Fruit fly (Drosophila melanogaster) whole organism, embryonic: ENCODE measurements around the gene CG1317.

Experiments
- Aef1 ChIP-seq: fragments of 200-800 bp; sonication (Bioruptor generic); IDR thresholded peaks from 3 replicates; pipeline ENCODE4 v1.3.6; 2022; ENCODE audit warnings: missing biosample characterization, missing genetic modification characterization
- C15 ChIP-seq: fragments of 200-800 bp; sonication (Bioruptor generic); IDR thresholded peaks from 3 replicates; pipeline ENCODE4 v1.3.6; 2022; ENCODE audit warnings: missing biosample characterization, missing genetic modification characterization
- CG10431 ChIP-seq: fragments of 200-800 bp; sonication (Bioruptor generic); optimal IDR thresholded peaks from 3 replicates; lab custom pipeline; 2018; ENCODE audit warnings: missing biosample characterization, mild to moderate bottlenecking, missing genetic modification characterization
- CG11093 ChIP-seq: fragments of 200-800 bp; sonication (Bioruptor generic); IDR thresholded peaks from 3 replicates; pipeline ENCODE4 v1.3.6; 2022; ENCODE audit warnings: missing biosample characterization, missing genetic modification characterization
- CG11696 ChIP-seq: fragments of 200-800 bp; sonication (Bioruptor generic); IDR thresholded peaks from 2 replicates; pipeline ENCODE4 v1.3.6; 2022; ENCODE audit warnings: missing biosample characterization, missing genetic modification characterization
- CG13296 ChIP-seq: fragments of 200-800 bp; sonication (Bioruptor generic); optimal IDR thresholded peaks from 3 replicates; lab custom pipeline; 2018; ENCODE audit warnings: missing biosample characterization, mild to moderate bottlenecking, missing genetic modification characterization
- CG14441 ChIP-seq: fragments of 200-800 bp; sonication (Bioruptor generic); IDR thresholded peaks from 2 replicates; pipeline ENCODE4 v1.3.6; 2022; ENCODE audit warnings: missing biosample characterization, missing genetic modification characterization
- CG16813 ChIP-seq: fragments of 200-800 bp; sonication (Bioruptor generic); IDR thresholded peaks from 3 replicates; pipeline ENCODE4 v1.3.6; 2022; ENCODE audit warnings: missing biosample characterization, missing genetic modification characterization; ENCODE audit not compliant: partially characterized antibody
- CG2129 ChIP-seq: fragments of 200-800 bp; sonication (Bioruptor generic); IDR thresholded peaks from 2 replicates; pipeline ENCODE4 v1.3.6; 2022; ENCODE audit warnings: missing biosample characterization, missing genetic modification characterization; ENCODE audit not compliant: partially characterized antibody
- CG30020 ChIP-seq: fragments of 200-800 bp; optimal IDR thresholded peaks from 2 replicates; lab custom pipeline; 2019; ENCODE audit warnings: missing biosample characterization, mild to moderate bottlenecking, missing genetic modification characterization, moderate library complexity
- CG3065 ChIP-seq: fragments of 200-800 bp; sonication (Bioruptor generic); optimal IDR thresholded peaks from 2 replicates; lab custom pipeline; 2016; ENCODE audit warnings: missing biosample characterization, missing genetic modification characterization
- CG3726 ChIP-seq: fragments of 200-800 bp; sonication (Bioruptor generic); IDR thresholded peaks from 3 replicates; pipeline ENCODE4, ENCODE4 v1.3.6; 2022; ENCODE audit warnings: missing biosample characterization, missing genetic modification characterization
- CG3995 ChIP-seq: fragments of 200-800 bp; sonication (Bioruptor generic); optimal IDR thresholded peaks from 3 replicates; lab custom pipeline; 2016; ENCODE audit warnings: missing biosample characterization, missing genetic modification characterization
- CG4424 ChIP-seq: fragments of 200-800 bp; sonication (Bioruptor generic); optimal IDR thresholded peaks from 3 replicates; lab custom pipeline; 2016; ENCODE audit warnings: missing biosample characterization, missing genetic modification characterization
- CG6175 ChIP-seq: fragments of 200-800 bp; sonication (Bioruptor generic); IDR thresholded peaks from 3 replicates; pipeline ENCODE4 v1.3.6; 2022; ENCODE audit warnings: missing biosample characterization, missing genetic modification characterization
- CG6791 ChIP-seq: fragments of 200-800 bp; sonication (Bioruptor generic); IDR thresholded peaks from 3 replicates; pipeline ENCODE4 v1.3.6; 2022; ENCODE audit warnings: missing biosample characterization, missing genetic modification characterization; ENCODE audit not compliant: partially characterized antibody
- CG6854 ChIP-seq: fragments of 200-800 bp; sonication (Bioruptor generic); optimal IDR thresholded peaks from 3 replicates; lab custom pipeline; 2017; ENCODE audit warnings: missing biosample characterization, mild to moderate bottlenecking, missing genetic modification characterization
- CG8089 ChIP-seq: fragments of 200-800 bp; sonication (Bioruptor generic); optimal IDR thresholded peaks from 3 replicates; lab custom pipeline; 2016; ENCODE audit warnings: missing biosample characterization, missing genetic modification characterization
- CG8359 ChIP-seq: fragments of 200-800 bp; sonication (Bioruptor generic); optimal IDR thresholded peaks from 2 replicates; lab custom pipeline; 2017; ENCODE audit warnings: missing biosample characterization, mild to moderate bottlenecking, missing genetic modification characterization, borderline replicate concordance
- D19B ChIP-seq: fragments of 200-800 bp; sonication (Bioruptor generic); optimal IDR thresholded peaks from 2 replicates; lab custom pipeline; 2017; ENCODE audit warnings: missing biosample characterization, mild to moderate bottlenecking, missing genetic modification characterization
- Dip3 ChIP-seq: fragments of 200-800 bp; sonication (Bioruptor generic); optimal IDR thresholded peaks from 3 replicates; lab custom pipeline; 2016; ENCODE audit warnings: missing biosample characterization, missing genetic modification characterization
- Ets97D ChIP-seq: fragments of 200-800 bp; sonication (Bioruptor generic); optimal IDR thresholded peaks from 3 replicates; lab custom pipeline; 2016; ENCODE audit warnings: missing biosample characterization, missing genetic modification characterization
- Fer2 ChIP-seq: fragments of 200-800 bp; sonication (Bioruptor generic); optimal IDR thresholded peaks from 2 replicates; lab custom pipeline; 2018; ENCODE audit warnings: missing biosample characterization, mild to moderate bottlenecking, missing genetic modification characterization, moderate library complexity
- HLH3B ChIP-seq: fragments of 200-800 bp; sonication (Bioruptor generic); IDR thresholded peaks from 2 replicates; pipeline ENCODE4 v1.3.6; 2022; ENCODE audit warnings: missing biosample characterization, missing genetic modification characterization
- HLHmδ ChIP-seq: fragments of 200-800 bp; sonication (Bioruptor generic); optimal IDR thresholded peaks from 2 replicates; lab custom pipeline; 2018; ENCODE audit warnings: missing biosample characterization, mild to moderate bottlenecking, missing genetic modification characterization, moderate library complexity
- Mad ChIP-seq: fragments of 200-800 bp; sonication (Bioruptor generic); optimal IDR thresholded peaks from 2 replicates; lab custom pipeline; 2016; ENCODE audit warnings: missing biosample characterization, missing genetic modification characterization
- Mrtf ChIP-seq: fragments of 200-800 bp; sonication (Bioruptor generic); IDR thresholded peaks from 3 replicates; pipeline ENCODE4 v1.3.6; 2022; ENCODE audit warnings: missing biosample characterization, missing genetic modification characterization
- Sry-β ChIP-seq: fragments of 200-800 bp; sonication (Bioruptor generic); optimal IDR thresholded peaks from 2 replicates; lab custom pipeline; 2018; ENCODE audit warnings: missing biosample characterization, mild to moderate bottlenecking, missing genetic modification characterization, moderate library complexity
- Stat92E ChIP-seq, 3 experiments: fragments of >200 bp in 2 of 3; fragments of 200-800 bp in 1 of 3; sonication (Bioruptor generic) in 1 of 3; optimal IDR thresholded peaks; 2 replicates each; lab custom pipeline; 2017 to 2019; ENCODE audit warnings: missing biosample characterization in 3 of 3, missing genetic modification characterization in 3 of 3, mild to moderate bottlenecking in 1 of 3, moderate library complexity in 1 of 3
- ara ChIP-seq: fragments of 200-800 bp; sonication (Bioruptor generic); IDR thresholded peaks from 2 replicates; pipeline ENCODE4 v1.3.6; 2022; ENCODE audit warnings: missing biosample characterization, missing genetic modification characterization
- chinmo ChIP-seq: fragments of 200-800 bp; sonication (Bioruptor generic); IDR thresholded peaks from 4 replicates; pipeline ENCODE4 v1.3.6; 2022; ENCODE audit warnings: missing biosample characterization, missing genetic modification characterization; ENCODE audit not compliant: partially characterized antibody
- chn ChIP-seq: fragments of 200-800 bp; sonication (Bioruptor generic); optimal IDR thresholded peaks from 2 replicates; lab custom pipeline; 2016; ENCODE audit warnings: missing biosample characterization, missing genetic modification characterization
- cwo ChIP-seq: fragments of 200-800 bp; sonication (Bioruptor generic); optimal IDR thresholded peaks from 3 replicates; lab custom pipeline; 2017; ENCODE audit warnings: missing biosample characterization, missing genetic modification characterization, mild to moderate bottlenecking, moderate library complexity, missing genetic modification reagents
- dysf ChIP-seq: fragments of 200-800 bp; sonication (Bioruptor generic); IDR thresholded peaks from 3 replicates; pipeline ENCODE4 v1.3.6; 2022; ENCODE audit warnings: missing biosample characterization, missing genetic modification characterization
- en ChIP-seq: fragments of 200-800 bp; sonication (Bioruptor generic); optimal IDR thresholded peaks from 2 replicates; lab custom pipeline; 2016; ENCODE audit warnings: missing biosample characterization, missing genetic modification characterization
- esg ChIP-seq: fragments of 200-800 bp; sonication (Bioruptor generic); conservative IDR thresholded peaks from 2 replicates; pipeline ENCODE4 v1.3.6; 2022; ENCODE audit warnings: missing biosample characterization, missing genetic modification characterization
- fd96Cb ChIP-seq: fragments of 200-800 bp; sonication (Bioruptor generic); optimal IDR thresholded peaks from 2 replicates; lab custom pipeline; 2018; ENCODE audit warnings: missing biosample characterization, mild to moderate bottlenecking, missing genetic modification characterization, moderate library complexity
- hbn ChIP-seq: fragments of 200-800 bp; sonication (Bioruptor generic); IDR thresholded peaks from 2 replicates; pipeline ENCODE4 v1.3.6; 2022; ENCODE audit warnings: missing biosample characterization, missing genetic modification characterization; ENCODE audit not compliant: partially characterized antibody
- hth ChIP-seq: fragments of >200 bp; optimal IDR thresholded peaks from 2 replicates; lab custom pipeline; 2017; ENCODE audit warnings: inconsistent platforms
- seq ChIP-seq: fragments of 200-800 bp; sonication (Bioruptor generic); IDR thresholded peaks from 2 replicates; pipeline ENCODE4 v1.3.6; 2022; ENCODE audit warnings: missing biosample characterization, missing genetic modification characterization
- sim ChIP-seq: fragments of 200-800 bp; sonication (Bioruptor generic); IDR thresholded peaks from 2 replicates; pipeline ENCODE4 v1.3.6; 2022; ENCODE audit warnings: missing biosample characterization, missing genetic modification characterization
- slbo ChIP-seq: fragments of 200-800 bp; sonication (Bioruptor generic); IDR thresholded peaks from 2 replicates; pipeline ENCODE4 v1.3.6; 2022; ENCODE audit warnings: missing biosample characterization, missing genetic modification characterization
- sqz ChIP-seq: fragments of 200-800 bp; sonication (Bioruptor generic); optimal IDR thresholded peaks from 3 replicates; lab custom pipeline; 2018; ENCODE audit warnings: missing biosample characterization, mild to moderate bottlenecking, missing genetic modification characterization
- tap ChIP-seq: fragments of 200-800 bp; optimal IDR thresholded peaks from 3 replicates; lab custom pipeline; 2019; ENCODE audit warnings: missing biosample characterization, mild to moderate bottlenecking, missing genetic modification characterization, moderate library complexity
- tio ChIP-seq: fragments of 200-800 bp; sonication (Bioruptor generic); optimal IDR thresholded peaks from 2 replicates; lab custom pipeline; 2017; ENCODE audit warnings: missing biosample characterization, missing genetic modification characterization, inconsistent platforms
- tll ChIP-seq, 2 experiments: fragments of 200-800 bp in 1 of 2; fragments of >200 bp in 1 of 2; sonication (Bioruptor generic) in 1 of 2; optimal IDR thresholded peaks; 2 replicates each; lab custom pipeline; 2017 to 2019; ENCODE audit warnings: missing biosample characterization in 2 of 2, missing genetic modification characterization in 2 of 2, mild to moderate bottlenecking in 1 of 2, moderate library complexity in 1 of 2
- ttk ChIP-seq: fragments of 200-800 bp; sonication (Bioruptor generic); IDR thresholded peaks from 2 replicates; pipeline ENCODE4 v2.1.2; 2022; ENCODE audit warnings: missing biosample characterization, missing genetic modification characterization
- unpg ChIP-seq: fragments of 200-800 bp; sonication (Bioruptor generic); optimal IDR thresholded peaks from 3 replicates; lab custom pipeline; 2018; ENCODE audit warnings: missing biosample characterization, mild to moderate bottlenecking, missing genetic modification characterization, moderate library complexity
- usp ChIP-seq: fragments of >200 bp; optimal IDR thresholded peaks from 2 replicates; lab custom pipeline; 2017; ENCODE audit warnings: missing biosample characterization, missing genetic modification characterization
- wor ChIP-seq: fragments of 200-800 bp; sonication (Bioruptor generic); IDR thresholded peaks from 2 replicates; pipeline ENCODE4 v1.3.6; 2022; ENCODE audit warnings: missing biosample characterization, missing genetic modification characterization
- zen ChIP-seq: fragments of 200-800 bp; sonication (Bioruptor generic); optimal IDR thresholded peaks from 3 replicates; lab custom pipeline; 2018; ENCODE audit warnings: missing biosample characterization, mild to moderate bottlenecking, missing genetic modification characterization, moderate library complexity

Gene CG1317

dm6 chr3L:2371882-2372281 is at the start of gene CG1317, which contains the start of gene CG8993 (continued):
- 0 out of 2 replicates have a peak, but pooled peaks have one; percentile 22 for TF ChIP-seq HLH3B (GFP tag; lab: Robert Waterston, UW)
- 0 out of 4 replicates have a peak, but pooled peaks have one; percentile 22 for TF ChIP-seq chinmo (GFP tag; lab: Robert Waterston, UW)
- TF ChIP-seq hbn (GFP tag; lab: Robert Waterston, UW), result peak; percentile 73
- peak in 1 of 2 experiments; percentile 11 for TF ChIP-seq tll (GFP tag; optimal IDR thresholded peaks at IDR 0.05; lab: Kevin White, UChicago)
- no peak for TF ChIP-seq tio
- 0 out of 2 replicates have a peak, but pooled peaks have one; percentile 12 for TF ChIP-seq wor
- TF ChIP-seq CG11696, result no peak
- TF ChIP-seq CG2129 (GFP tag; lab: Robert Waterston, UW), result peak; percentile 50
- peak; percentile 34; the same call in 1 of the 2 replicates for TF ChIP-seq CG14441
- no peak for TF ChIP-seq Fer2 (tag; lab: Kevin White, UChicago)
- TF ChIP-seq Dip3 (GFP tag; lab: Kevin White, UChicago), result no peak
- 0 out of 2 replicates have a peak, but pooled peaks have one; percentile 39 for TF ChIP-seq sim (GFP tag; lab: Robert Waterston, UW)
- TF ChIP-seq Ets97D (GFP tag; lab: Kevin White, UChicago), result peak; percentile 7
- no peak for TF ChIP-seq HLHmδ (GFP tag; lab: Kevin White, UChicago)
- TF ChIP-seq Stat92E (GFP tag; optimal IDR thresholded peaks at IDR 0.05; lab: Kevin White, UChicago), result no peak
- no peak for TF ChIP-seq fd96Cb (tag; lab: Kevin White, UChicago)
- TF ChIP-seq CG3995 (GFP tag; lab: Kevin White, UChicago), result peak; percentile 95
- peak; percentile 38; the same call in 2 of the 3 replicates for TF ChIP-seq dysf (GFP tag; lab: Robert Waterston, UW)
- TF ChIP-seq seq (GFP tag; lab: Robert Waterston, UW), result no peak
- TF ChIP-seq CG30020 (tag; lab: Kevin White, UChicago), result peak; percentile 55
- no peak for TF ChIP-seq CG6791 (GFP tag; lab: Robert Waterston, UW)
- no peak for TF ChIP-seq C15 (GFP tag; lab: Robert Waterston, UW)
- no peak for TF ChIP-seq CG3726 (GFP tag; lab: Robert Waterston, UW)
- no peak for TF ChIP-seq CG6854
- peak; percentile 52 for TF ChIP-seq chn (GFP tag; lab: Kevin White, UChicago)
- no peak for TF ChIP-seq hth (lab: Kevin White, UChicago)
- TF ChIP-seq slbo (GFP tag; lab: Robert Waterston, UW), result peak; percentile 81
- TF ChIP-seq esg (GFP tag; lab: Robert Waterston, UW), result peak; percentile 62
- TF ChIP-seq CG13296 (GFP tag; lab: Kevin White, UChicago), result peak; percentile 26
- peak; percentile 69 for TF ChIP-seq CG16813 (GFP tag; lab: Robert Waterston, UW)
- TF ChIP-seq D19B, result no peak
- no peak for TF ChIP-seq CG10431 (GFP tag; lab: Kevin White, UChicago)
- no peak for TF ChIP-seq en (GFP tag; lab: Kevin White, UChicago)
- no peak for TF ChIP-seq CG8089
- no peak for TF ChIP-seq usp
- no peak for TF ChIP-seq CG8359 (GFP tag; lab: Kevin White, UChicago)
- TF ChIP-seq ara (GFP tag; lab: Robert Waterston, UW), result no peak
- peak; percentile 89 for TF ChIP-seq zen (tag; lab: Kevin White, UChicago)
- peak; percentile 73 for TF ChIP-seq Sry-β (GFP tag; lab: Kevin White, UChicago)
- TF ChIP-seq cwo (GFP tag; lab: Kevin White, UChicago), result no peak
- TF ChIP-seq Mad, result no peak
- TF ChIP-seq CG4424 (GFP tag; lab: Kevin White, UChicago), result peak; percentile 57
- no peak for TF ChIP-seq CG3065 (GFP tag; lab: Kevin White, UChicago)
- peak; percentile 34 for TF ChIP-seq sqz (GFP tag; lab: Kevin White, UChicago)
- no peak for TF ChIP-seq unpg (GFP tag; lab: Kevin White, UChicago)
- peak; percentile 20 for TF ChIP-seq tap (tag; lab: Kevin White, UChicago)
- peak; percentile 84 for TF ChIP-seq Aef1
- no peak for TF ChIP-seq CG6175 (GFP tag; lab: Robert Waterston, UW)
- TF ChIP-seq CG11093 (GFP tag; lab: Robert Waterston, UW), result no peak
- no peak for TF ChIP-seq ttk (GFP tag; lab: Robert Waterston, UW)
- no peak for TF ChIP-seq Mrtf
